Worm (Caenorhabditis elegans) whole organism, L1 larva: ENCODE results near the gene F29A7.8.
A peak's percentile ranks its signal among the peaks of the same experiment; 100 is the strongest.

ENCODE experiments used
- C04F5.9 ChIP-seq: sonication (generic microtip); optimal IDR thresholded peaks from 2 replicates; lab custom pipeline; 2016; ENCODE audit warnings: missing genetic modification characterization, missing compliant biosample characterization
- C34B4.2 ChIP-seq: sonication (generic microtip); optimal IDR thresholded peaks from 2 replicates; lab custom pipeline; 2017; ENCODE audit warnings: mild to moderate bottlenecking, missing genetic modification characterization, missing compliant biosample characterization
- F16B12.6 ChIP-seq: fragments of 150-350 bp; optimal IDR thresholded peaks from 2 replicates; lab custom pipeline; 2014; ENCODE audit warnings: missing biosample characterization, missing genetic modification characterization
- Y116A8C.19 ChIP-seq: sonication (generic microtip); optimal IDR thresholded peaks from 2 replicates; lab custom pipeline; 2016; ENCODE audit warnings: missing compliant biosample characterization, missing genetic modification characterization, borderline replicate concordance
- aha-1 ChIP-seq: fragments of 150-350 bp; optimal IDR thresholded peaks from 2 replicates; lab custom pipeline; 2014; ENCODE audit warnings: missing biosample characterization, missing genetic modification characterization
- ama-1 ChIP-seq: fragments of 150-350 bp; optimal IDR thresholded peaks from 2 replicates; lab custom pipeline; 2014
- blmp-1 ChIP-seq: fragments of 150-350 bp; optimal IDR thresholded peaks from 2 replicates; lab custom pipeline; 2014; ENCODE audit warnings: missing biosample characterization, missing genetic modification characterization
- ceh-8 ChIP-seq: fragments of 200-800 bp; sonication (Bioruptor generic); optimal IDR thresholded peaks from 2 replicates; lab custom pipeline; 2018; ENCODE audit warnings: mild to moderate bottlenecking, missing genetic modification characterization, moderate library complexity, missing compliant biosample characterization
- ceh-82 ChIP-seq, 3 experiments: fragments of 150-350 bp in 1 of 3; sonication (generic microtip) in 2 of 3; optimal IDR thresholded peaks; 2 replicates each; lab custom pipeline; 2014 to 2017; ENCODE audit warnings: missing biosample characterization in 3 of 3, missing genetic modification characterization in 3 of 3
- ceh-90 ChIP-seq: sonication (generic microtip); optimal IDR thresholded peaks from 2 replicates; lab custom pipeline; 2016; ENCODE audit warnings: missing genetic modification characterization, missing compliant biosample characterization
- dpl-1 ChIP-seq, 3 experiments: fragments of 150-350 bp in 2 of 3; sonication (generic microtip) in 1 of 3; optimal IDR thresholded peaks; 2 replicates each; lab custom pipeline; 2014 to 2017; ENCODE audit warnings: missing biosample characterization in 3 of 3, missing genetic modification characterization in 3 of 3, missing genetic modification reagents in 3 of 3
- dsc-1 ChIP-seq: sonication (generic microtip); optimal IDR thresholded peaks from 2 replicates; lab custom pipeline; 2016; ENCODE audit warnings: mild to moderate bottlenecking, missing genetic modification characterization, missing compliant biosample characterization
- efl-3 ChIP-seq: fragments of 200-800 bp; sonication (Bioruptor generic); optimal IDR thresholded peaks from 2 replicates; lab custom pipeline; 2018; ENCODE audit warnings: mild to moderate bottlenecking, missing genetic modification characterization, missing compliant biosample characterization
- egl-13 ChIP-seq: sonication (generic microtip); optimal IDR thresholded peaks from 2 replicates; lab custom pipeline; 2016; ENCODE audit warnings: missing genotype, missing genetic modification reagents, missing genetic modification characterization, missing compliant biosample characterization
- egl-27 ChIP-seq, 2 experiments: fragments of 150-350 bp in 1 of 2; sonication (generic microtip); optimal IDR thresholded peaks; 3 replicates each; lab custom pipeline; 2017 to 2018; ENCODE audit warnings: missing biosample characterization in 2 of 2, missing genetic modification characterization in 2 of 2, missing genetic modification reagents in 2 of 2
- elt-2 ChIP-seq: sonication (generic microtip); optimal IDR thresholded peaks from 2 replicates; lab custom pipeline; 2016; ENCODE audit warnings: missing genetic modification characterization, mild to moderate bottlenecking, inconsistent platforms, missing compliant biosample characterization, missing genetic modification reagents
- fkh-10 ChIP-seq: sonication (generic microtip); optimal IDR thresholded peaks from 2 replicates; lab custom pipeline; 2017; ENCODE audit warnings: missing biosample characterization, missing genetic modification reagents, missing genetic modification characterization
- fkh-4 ChIP-seq: sonication (generic microtip); optimal IDR thresholded peaks from 2 replicates; lab custom pipeline; 2016; ENCODE audit warnings: missing compliant biosample characterization, missing genetic modification characterization, borderline replicate concordance
- fkh-8 ChIP-seq: sonication (generic microtip); optimal IDR thresholded peaks from 2 replicates; lab custom pipeline; 2016; ENCODE audit warnings: mild to moderate bottlenecking, missing genetic modification characterization, missing compliant biosample characterization
- fos-1 ChIP-seq: fragments of 150-350 bp; optimal IDR thresholded peaks from 2 replicates; lab custom pipeline; 2014; ENCODE audit warnings: missing biosample characterization, missing genetic modification characterization
- hlh-4 ChIP-seq: sonication (generic microtip); optimal IDR thresholded peaks from 2 replicates; lab custom pipeline; 2016; ENCODE audit warnings: mild to moderate bottlenecking, missing genetic modification characterization, missing compliant biosample characterization
- hpl-2 ChIP-seq: fragments of 150-350 bp; optimal IDR thresholded peaks from 2 replicates; lab custom pipeline; 2014; ENCODE audit warnings: missing biosample characterization, missing genetic modification reagents, missing genetic modification characterization
- isw-1 ChIP-seq: fragments of 200-800 bp; sonication (Bioruptor generic); IDR thresholded peaks from 2 replicates; pipeline ENCODE4 v1.3.6; 2022; ENCODE audit warnings: missing genetic modification characterization, missing compliant biosample characterization
- lin-13 ChIP-seq: fragments of 150-350 bp; optimal IDR thresholded peaks from 2 replicates; lab custom pipeline; 2014; ENCODE audit warnings: missing biosample characterization, missing genetic modification reagents, missing genetic modification characterization
- lin-39 ChIP-seq: fragments of 150-350 bp; optimal IDR thresholded peaks from 2 replicates; lab custom pipeline; 2014; ENCODE audit warnings: missing biosample characterization, missing genetic modification reagents, missing genetic modification characterization
- lir-3 ChIP-seq: sonication (generic microtip); optimal IDR thresholded peaks from 2 replicates; lab custom pipeline; 2016; ENCODE audit warnings: mild to moderate bottlenecking, missing genetic modification characterization, moderate library complexity, missing compliant biosample characterization; ENCODE audit not compliant: poor library complexity
- mab-9 ChIP-seq: fragments of 200-800 bp; sonication (Bioruptor generic); IDR thresholded peaks from 2 replicates; pipeline ENCODE4 v1.3.6; 2022; ENCODE audit warnings: missing genetic modification reagents, missing genetic modification characterization, missing compliant biosample characterization
- mef-2 ChIP-seq: fragments of 150-350 bp; optimal IDR thresholded peaks from 2 replicates; lab custom pipeline; 2014; ENCODE audit warnings: missing biosample characterization, missing genetic modification characterization
- mep-1 ChIP-seq: fragments of 150-350 bp; optimal IDR thresholded peaks from 2 replicates; lab custom pipeline; 2014; ENCODE audit warnings: missing biosample characterization, missing genetic modification characterization
- nhr-11 ChIP-seq: fragments of 150-350 bp; optimal IDR thresholded peaks from 2 replicates; lab custom pipeline; 2014; ENCODE audit warnings: missing biosample characterization, missing genetic modification characterization
- nhr-12 ChIP-seq: sonication (generic microtip); optimal IDR thresholded peaks from 2 replicates; lab custom pipeline; 2017; ENCODE audit warnings: missing biosample characterization, missing genetic modification characterization
- nhr-20 ChIP-seq: sonication (generic microtip); optimal IDR thresholded peaks from 2 replicates; lab custom pipeline; 2016; ENCODE audit warnings: mild to moderate bottlenecking, missing genetic modification characterization, missing compliant biosample characterization
- nhr-237 ChIP-seq: fragments of 150-350 bp; optimal IDR thresholded peaks from 2 replicates; lab custom pipeline; 2014; ENCODE audit warnings: missing biosample characterization, missing genetic modification characterization
- nhr-28 ChIP-seq: fragments of 150-350 bp; optimal IDR thresholded peaks from 2 replicates; lab custom pipeline; 2014; ENCODE audit warnings: missing biosample characterization, missing genetic modification characterization
- nhr-47 ChIP-seq: sonication (generic microtip); optimal IDR thresholded peaks from 2 replicates; lab custom pipeline; 2016; ENCODE audit warnings: mild to moderate bottlenecking, missing genetic modification characterization, moderate library complexity, missing compliant biosample characterization
- nhr-76 ChIP-seq: sonication (generic microtip); optimal IDR thresholded peaks from 2 replicates; lab custom pipeline; 2017; ENCODE audit warnings: missing biosample characterization, missing genetic modification characterization
- nhr-77 ChIP-seq: fragments of 150-350 bp; optimal IDR thresholded peaks from 2 replicates; lab custom pipeline; 2014; ENCODE audit warnings: missing biosample characterization, missing genetic modification characterization
- nhr-85 ChIP-seq: sonication (generic microtip); peaks from one replicate; lab custom pipeline; 2016; ENCODE audit warnings: missing genetic modification characterization, inconsistent platforms, missing compliant biosample characterization
- pag-3 ChIP-seq: sonication (generic microtip); optimal IDR thresholded peaks from 2 replicates; lab custom pipeline; 2017; ENCODE audit warnings: missing genetic modification characterization, mild to moderate bottlenecking, missing compliant biosample characterization, antibody characterized with exemption, borderline replicate concordance; ENCODE audit not compliant: insufficient read depth
- skn-1 ChIP-seq: fragments of 150-350 bp; optimal IDR thresholded peaks from 2 replicates; lab custom pipeline; 2014; ENCODE audit warnings: missing biosample characterization, missing genetic modification characterization
- snpc-4 ChIP-seq: fragments of 150-350 bp; optimal IDR thresholded peaks from 2 replicates; lab custom pipeline; 2014; ENCODE audit warnings: missing biosample characterization, missing genetic modification characterization
- snu-23 ChIP-seq: sonication (generic microtip); optimal IDR thresholded peaks from 2 replicates; lab custom pipeline; 2016; ENCODE audit warnings: missing genetic modification characterization, missing compliant biosample characterization
- sptf-1 ChIP-seq: fragments of 150-350 bp; optimal IDR thresholded peaks from 2 replicates; lab custom pipeline; 2014; ENCODE audit warnings: missing biosample characterization, missing genetic modification characterization
- sup-37 ChIP-seq: fragments of 200-800 bp; sonication (Bioruptor generic); optimal IDR thresholded peaks from 2 replicates; lab custom pipeline; 2018; ENCODE audit warnings: mild to moderate bottlenecking, missing genetic modification characterization, missing compliant biosample characterization
- swsn-7 ChIP-seq: sonication (generic microtip); optimal IDR thresholded peaks from 2 replicates; lab custom pipeline; 2016; ENCODE audit warnings: missing genetic modification characterization, missing compliant biosample characterization
- tbx-2 ChIP-seq: sonication (generic microtip); optimal IDR thresholded peaks from 2 replicates; lab custom pipeline; 2016; ENCODE audit warnings: missing genetic modification characterization, missing compliant biosample characterization
- unc-130 ChIP-seq: fragments of 150-350 bp; optimal IDR thresholded peaks from 2 replicates; lab custom pipeline; 2017; ENCODE audit warnings: missing biosample characterization, missing genetic modification characterization, inconsistent platforms
- unc-62 ChIP-seq: fragments of 150-350 bp; optimal IDR thresholded peaks from 2 replicates; lab custom pipeline; 2014; ENCODE audit warnings: missing biosample characterization, missing genetic modification reagents, missing genetic modification characterization
- unc-86 ChIP-seq: sonication (generic microtip); optimal IDR thresholded peaks from 2 replicates; lab custom pipeline; 2016; ENCODE audit warnings: missing genetic modification characterization, missing compliant biosample characterization
- xbp-1 ChIP-seq: sonication (generic microtip); optimal IDR thresholded peaks from 2 replicates; lab custom pipeline; 2016; ENCODE audit warnings: missing genetic modification characterization, missing compliant biosample characterization
- zag-1 ChIP-seq: fragments of 150-350 bp; optimal IDR thresholded peaks from 2 replicates; lab custom pipeline; 2014; ENCODE audit warnings: missing biosample characterization, missing genetic modification characterization
- zip-4 ChIP-seq: fragments of 200-800 bp; sonication (Bioruptor generic); optimal IDR thresholded peaks from 2 replicates; lab custom pipeline; 2018; ENCODE audit warnings: mild to moderate bottlenecking, missing genetic modification characterization, moderate library complexity, missing compliant biosample characterization
- ztf-4 ChIP-seq: fragments of 150-350 bp; optimal IDR thresholded peaks from 2 replicates; lab custom pipeline; 2014; ENCODE audit warnings: missing biosample characterization, missing genetic modification characterization

Gene F29A7.8

DNA sequence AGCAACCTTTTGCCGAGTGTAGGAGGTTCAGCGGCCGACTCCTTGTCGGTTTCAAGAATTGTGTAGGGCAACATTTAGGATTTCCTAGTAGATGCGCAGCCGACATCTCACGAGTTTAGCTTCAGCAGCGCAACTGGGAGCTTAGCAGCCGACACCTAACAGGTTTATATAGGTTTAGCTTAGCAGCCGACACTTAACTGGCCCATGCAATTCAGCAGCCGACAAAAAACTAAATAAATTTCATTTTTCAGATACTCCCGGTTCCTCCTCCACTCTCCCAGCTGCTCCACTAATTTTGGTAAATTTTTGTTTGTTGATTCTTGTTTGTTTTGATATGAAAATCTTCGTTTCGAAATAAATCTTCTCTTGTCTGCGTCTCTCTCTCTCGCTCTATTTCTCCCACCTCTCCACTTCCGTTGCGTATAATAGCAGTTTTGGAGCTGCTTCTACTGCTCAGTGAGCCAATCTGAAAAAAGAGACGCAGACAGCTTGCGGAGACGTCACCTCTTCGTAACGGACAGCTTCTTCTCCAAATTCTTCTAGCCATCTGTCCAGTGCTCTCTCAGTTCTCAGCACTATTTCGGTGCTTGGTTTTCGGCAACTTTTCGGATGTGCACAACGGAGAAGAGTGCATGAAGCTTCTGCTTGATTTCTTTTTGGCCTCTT lies 9.8 kb downstream of the F29A7.8 start:
- no peak for TF ChIP-seq ceh-90
- peak; percentile 50 to 64 (median 57) for TF ChIP-seq ceh-82 (tag; optimal IDR thresholded peaks at IDR 0.05; lab: Kevin White, UChicago)
- TF ChIP-seq skn-1, result peak; percentile 9
- TF ChIP-seq elt-2 (tag; lab: Kevin White, UChicago), result no peak
- TF ChIP-seq egl-27 (tag; optimal IDR thresholded peaks at IDR 0.05; lab: Kevin White, UChicago), result no peak
- no peak for TF ChIP-seq nhr-20 (tag; lab: Kevin White, UChicago)
- no peak for TF ChIP-seq zip-4
- TF ChIP-seq ama-1 (lab: Kevin White, UChicago), result no peak
- no peak for TF ChIP-seq nhr-12
- no peak for TF ChIP-seq nhr-85 (tag; lab: Kevin White, UChicago)
- peak; percentile 66 for TF ChIP-seq snpc-4 (tag; lab: Kevin White, UChicago)
- peak; percentile 78 for TF ChIP-seq nhr-47
- no peak for TF ChIP-seq unc-130 (tag; lab: Kevin White, UChicago)
- TF ChIP-seq isw-1 (GFP tag; lab: Robert Waterston, UW), result peak; percentile 53
- peak; percentile 3 for TF ChIP-seq ceh-8 (GFP tag; lab: Kevin White, UChicago)
- TF ChIP-seq dsc-1 (tag; lab: Kevin White, UChicago), result peak; percentile 46
- TF ChIP-seq fkh-4 (tag; lab: Kevin White, UChicago), result no peak
- peak; percentile 29 for TF ChIP-seq mep-1 (tag; lab: Kevin White, UChicago)
- TF ChIP-seq lin-13 (GFP tag; lab: Kevin White, UChicago), result peak; percentile 4
- peak; percentile 53 for TF ChIP-seq swsn-7 (tag; lab: Kevin White, UChicago)
- TF ChIP-seq hpl-2, result no peak
- TF ChIP-seq pag-3 (tag; lab: Kevin White, UChicago), result no peak
- no peak for TF ChIP-seq mef-2 (tag; lab: Kevin White, UChicago)
- TF ChIP-seq unc-86, result peak; percentile 67
- TF ChIP-seq dpl-1 (GFP tag; optimal IDR thresholded peaks at IDR 0.05; lab: Kevin White, UChicago), result peak in 2 of 3 experiments; percentile 10 to 11
- TF ChIP-seq sptf-1, result no peak
- TF ChIP-seq nhr-237 (tag; lab: Kevin White, UChicago), result no peak
- TF ChIP-seq blmp-1 (tag; lab: Kevin White, UChicago), result no peak
- TF ChIP-seq C34B4.2 (tag; lab: Kevin White, UChicago), result no peak
- TF ChIP-seq C04F5.9 (tag; lab: Kevin White, UChicago), result no peak
- TF ChIP-seq tbx-2 (tag; lab: Kevin White, UChicago), result peak; percentile 75
- TF ChIP-seq aha-1, result no peak
- TF ChIP-seq fos-1 (tag; lab: Kevin White, UChicago), result peak; percentile 54
- no peak for TF ChIP-seq nhr-28
- no peak for TF ChIP-seq nhr-77 (tag; lab: Kevin White, UChicago)
- no peak for TF ChIP-seq Y116A8C.19
- peak; percentile 11 for TF ChIP-seq sup-37
- no peak for TF ChIP-seq F16B12.6 (tag; lab: Kevin White, UChicago)
- TF ChIP-seq unc-62 (GFP tag; lab: Kevin White, UChicago), result no peak
- TF ChIP-seq xbp-1, result peak; percentile 42
- TF ChIP-seq ztf-4, result no peak
- no peak for TF ChIP-seq efl-3 (GFP tag; lab: Kevin White, UChicago)
- TF ChIP-seq lir-3 (tag; lab: Kevin White, UChicago), result no peak
- no peak for TF ChIP-seq nhr-11 (tag; lab: Kevin White, UChicago)
- TF ChIP-seq nhr-76, result no peak
- 0 out of 2 replicates have a peak, but pooled peaks have one; percentile 29 for TF ChIP-seq mab-9 (GFP tag; lab: Robert Waterston, UW)
- TF ChIP-seq zag-1, result peak; percentile 57
- no peak for TF ChIP-seq lin-39 (tag; lab: Kevin White, UChicago)
- peak; percentile 94 for TF ChIP-seq fkh-8
- no peak for TF ChIP-seq hlh-4 (tag; lab: Kevin White, UChicago)
- TF ChIP-seq fkh-10, result peak; percentile 88
- TF ChIP-seq egl-13, result peak; percentile 79
- TF ChIP-seq snu-23 (GFP tag; lab: Kevin White, UChicago), result peak; percentile 55
